Worm (Caenorhabditis elegans) whole organism, early embryonic: ENCODE results near the gene hsp-17.

ENCODE experiments used
- F13C5.2 ChIP-seq: sonication (generic microtip); optimal IDR thresholded peaks from 2 replicates; lab custom pipeline; 2017; ENCODE audit warnings: mild to moderate bottlenecking, missing genetic modification characterization, inconsistent platforms, missing compliant biosample characterization
- aly-1 ChIP-seq: sonication (generic microtip); optimal IDR thresholded peaks from 2 replicates; lab custom pipeline; 2016; ENCODE audit warnings: missing genetic modification characterization, missing compliant biosample characterization
- ama-1 ChIP-seq: fragments of 150-350 bp; optimal IDR thresholded peaks from 2 replicates; lab custom pipeline; 2014
- ceh-13 ChIP-seq: fragments of 200-800 bp; sonication (Bioruptor generic); optimal IDR thresholded peaks from 2 replicates; lab custom pipeline; 2018; ENCODE audit warnings: mild to moderate bottlenecking, missing genetic modification characterization, missing compliant biosample characterization
- ets-7 ChIP-seq: sonication (generic microtip); optimal IDR thresholded peaks from 2 replicates; lab custom pipeline; 2016; ENCODE audit warnings: missing genotype, missing genetic modification characterization, missing compliant biosample characterization
- flt-1 ChIP-seq: fragments of 200-800 bp; sonication (Bioruptor generic); IDR thresholded peaks from 2 replicates; pipeline ENCODE4 v1.3.6; 2022; ENCODE audit warnings: missing genetic modification characterization, missing compliant biosample characterization
- sea-1 ChIP-seq: fragments of 200-800 bp; sonication (Bioruptor generic); conservative IDR thresholded peaks from 2 replicates; pipeline ENCODE4 v1.3.6; 2022; ENCODE audit warnings: missing genetic modification characterization, missing compliant biosample characterization
- tbx-11 ChIP-seq: fragments of 200-800 bp; sonication (Bioruptor generic); IDR thresholded peaks from 2 replicates; pipeline ENCODE4 v1.3.6; 2022; ENCODE audit warnings: missing genetic modification characterization, missing compliant biosample characterization
- tra-4 ChIP-seq: sonication (generic microtip); optimal IDR thresholded peaks from 2 replicates; lab custom pipeline; 2017; ENCODE audit warnings: missing genetic modification characterization, missing compliant biosample characterization

DNA sequence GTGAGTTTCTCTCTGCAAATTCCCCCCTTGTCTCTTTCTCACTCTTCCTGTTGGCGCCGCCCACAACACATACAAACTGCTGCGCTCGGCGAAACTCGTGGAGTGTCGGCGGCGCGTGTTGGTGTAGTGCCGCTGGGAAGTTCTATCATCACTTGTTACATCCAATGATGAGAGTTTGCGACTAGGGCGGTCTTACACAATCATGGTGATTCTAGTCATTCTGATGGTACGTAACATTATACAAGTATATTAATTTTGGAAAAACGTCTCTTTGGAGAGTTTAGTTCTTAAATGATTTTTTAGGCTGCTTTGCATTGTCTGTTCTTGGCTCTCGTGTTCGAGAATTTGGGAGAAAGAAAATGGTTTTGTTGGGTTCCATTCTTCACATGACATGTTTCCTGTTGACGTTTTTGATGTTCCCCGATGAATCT, 36.8 kb downstream of the hsp-17 start:
- peak; percentile 46 for TF ChIP-seq ama-1 (lab: Kevin White, UChicago)
- TF ChIP-seq ceh-13: no peak
- no peak for TF ChIP-seq aly-1 (tag; lab: Kevin White, UChicago)
- no peak for TF ChIP-seq flt-1
- no peak for TF ChIP-seq tbx-11 (GFP tag; lab: Robert Waterston, UW)
- TF ChIP-seq ets-7: no peak
- no peak for TF ChIP-seq tra-4 (tag; lab: Kevin White, UChicago)
- TF ChIP-seq F13C5.2: peak; percentile 72
- no peak for TF ChIP-seq sea-1 (GFP tag; lab: Robert Waterston, UW)
